Worm (Caenorhabditis elegans): Measurements from ENCODE around the gene fbxa-31.

DNA sequence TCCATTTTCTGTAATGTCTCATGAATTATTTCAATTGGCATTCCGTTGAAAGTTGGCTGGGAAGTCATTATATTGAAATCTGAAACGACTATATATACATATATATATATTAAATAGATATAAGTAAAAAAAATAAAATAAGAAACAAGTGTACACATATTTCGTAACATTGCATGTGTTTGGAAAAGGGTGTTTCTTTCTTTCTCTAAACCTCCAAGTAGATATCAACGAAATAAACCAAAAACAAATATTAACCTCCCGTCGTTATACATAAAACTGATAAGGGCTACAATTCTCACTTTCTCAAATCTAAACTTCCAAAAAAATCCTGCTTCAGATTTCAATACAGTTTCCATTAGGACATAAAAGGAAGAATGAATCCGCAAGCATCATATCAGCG, 37.0 kb upstream of the fbxa-31 start, which contains the start of gene fbxa-79:
- no peak for TF ChIP-seq nhr-237 (tag; optimal IDR thresholded peaks at IDR 0.05)
- no peak for TF ChIP-seq lin-32 (GFP tag; optimal IDR thresholded peaks at IDR 0.05)
- no peak for TF ChIP-seq unc-62 (GFP tag; optimal IDR thresholded peaks at IDR 0.05)
- TF ChIP-seq nhr-28 (tag; optimal IDR thresholded peaks at IDR 0.05): no peak
- no peak for TF ChIP-seq snpc-4 (tag; optimal IDR thresholded peaks at IDR 0.05)
- TF ChIP-seq mep-1 (tag; optimal IDR thresholded peaks at IDR 0.05): no peak
- TF ChIP-seq ces-1 (GFP tag; optimal IDR thresholded peaks at IDR 0.05): no peak
- no peak for TF ChIP-seq lsy-2 (tag; optimal IDR thresholded peaks at IDR 0.05)
- TF ChIP-seq nhr-2 (tag; optimal IDR thresholded peaks at IDR 0.05): no peak
- TF ChIP-seq nhr-76 (tag; optimal IDR thresholded peaks at IDR 0.05): no peak
- TF ChIP-seq ceh-39 (tag; optimal IDR thresholded peaks at IDR 0.05): no peak
- TF ChIP-seq ceh-43 (GFP tag; optimal IDR thresholded peaks at IDR 0.05): no peak
- no peak for TF ChIP-seq M03D4.4 (tag; optimal IDR thresholded peaks at IDR 0.05)
